Fruit fly (Drosophila melanogaster) whole organism, adult: ENCODE results near the gene CycT.

ENCODE experiments used
- CG11617 ChIP-seq: fragments of 200-800 bp; sonication (Bioruptor generic); optimal IDR thresholded peaks from 2 replicates; lab custom pipeline; 2017; ENCODE audit warnings: mild to moderate bottlenecking, missing biosample characterization, missing genetic modification reagents, missing genetic modification characterization
- CG12768 ChIP-seq: fragments of 200-800 bp; sonication (Bioruptor generic); optimal IDR thresholded peaks from 2 replicates; lab custom pipeline; 2017; ENCODE audit warnings: missing biosample characterization, missing genetic modification characterization, mild to moderate bottlenecking, moderate library complexity, missing genetic modification reagents
- CG14711 ChIP-seq: fragments of 200-800 bp; sonication (Bioruptor generic); optimal IDR thresholded peaks from 2 replicates; lab custom pipeline; 2018; ENCODE audit warnings: missing biosample characterization, mild to moderate bottlenecking, missing genetic modification characterization, moderate library complexity
- CG1620 ChIP-seq: fragments of 200-800 bp; sonication (Bioruptor generic); optimal IDR thresholded peaks from 2 replicates; lab custom pipeline; 2016; ENCODE audit warnings: missing biosample characterization, missing genetic modification characterization
- CG33017 ChIP-seq: fragments of 200-800 bp; sonication (Bioruptor generic); optimal IDR thresholded peaks from 2 replicates; lab custom pipeline; 2018; ENCODE audit warnings: missing biosample characterization, mild to moderate bottlenecking, missing genetic modification characterization, moderate library complexity
- CG5204 ChIP-seq: fragments of 200-800 bp; sonication (Bioruptor generic); optimal IDR thresholded peaks from 2 replicates; lab custom pipeline; 2016; ENCODE audit warnings: missing biosample characterization, missing genetic modification characterization
- CG7045 ChIP-seq: fragments of 200-800 bp; sonication (Bioruptor generic); optimal IDR thresholded peaks from 2 replicates; lab custom pipeline; 2017; ENCODE audit warnings: missing biosample characterization, mild to moderate bottlenecking, missing genetic modification characterization
- CG7101 ChIP-seq: fragments of 200-800 bp; sonication (Bioruptor generic); optimal IDR thresholded peaks from 2 replicates; lab custom pipeline; 2018; ENCODE audit warnings: missing biosample characterization, mild to moderate bottlenecking, missing genetic modification characterization, moderate library complexity
- Clk ChIP-seq: fragments of 200-800 bp; sonication (Bioruptor generic); optimal IDR thresholded peaks from 2 replicates; lab custom pipeline; 2017; ENCODE audit warnings: missing biosample characterization, missing genetic modification characterization
- Crg-1 ChIP-seq: fragments of 200-800 bp; sonication (Bioruptor generic); optimal IDR thresholded peaks from 2 replicates; lab custom pipeline; 2016; ENCODE audit warnings: missing biosample characterization, missing genetic modification characterization
- Hr96 ChIP-seq: fragments of 200-800 bp; sonication (Bioruptor generic); optimal IDR thresholded peaks from 2 replicates; lab custom pipeline; 2016; ENCODE audit warnings: missing biosample characterization, missing genetic modification characterization
- Mnt ChIP-seq: fragments of 200-800 bp; sonication (Bioruptor generic); optimal IDR thresholded peaks from 2 replicates; lab custom pipeline; 2016; ENCODE audit warnings: missing biosample characterization, mild to moderate bottlenecking, missing genetic modification characterization
- bab1 ChIP-seq: fragments of 200-800 bp; sonication (Bioruptor generic); optimal IDR thresholded peaks from 3 replicates; lab custom pipeline; 2019; ENCODE audit warnings: missing biosample characterization, mild to moderate bottlenecking, missing genetic modification characterization, moderate library complexity
- cic ChIP-seq: fragments of 200-800 bp; sonication (Bioruptor generic); optimal IDR thresholded peaks from 2 replicates; lab custom pipeline; 2017; ENCODE audit warnings: missing biosample characterization, mild to moderate bottlenecking, missing genetic modification characterization, moderate library complexity
- cnc ChIP-seq, 2 experiments: fragments of >200 bp; optimal IDR thresholded peaks; 2 replicates each; lab custom pipeline; 2017
- kay ChIP-seq: fragments of 200-800 bp; sonication (Bioruptor generic); peaks from one replicate; lab custom pipeline; 2016; ENCODE audit warnings: missing biosample characterization, missing genetic modification characterization, borderline replicate concordance
- ovo ChIP-seq: fragments of 200-800 bp; sonication (Bioruptor generic); optimal IDR thresholded peaks from 2 replicates; lab custom pipeline; 2016; ENCODE audit warnings: missing biosample characterization, missing genetic modification characterization
- pad ChIP-seq: fragments of 200-800 bp; sonication (Bioruptor generic); optimal IDR thresholded peaks from 3 replicates; lab custom pipeline; 2017; ENCODE audit warnings: missing biosample characterization, missing genetic modification characterization, mild to moderate bottlenecking, moderate library complexity, missing genetic modification reagents
- tj ChIP-seq: fragments of 200-800 bp; sonication (Bioruptor generic); optimal IDR thresholded peaks from 3 replicates; lab custom pipeline; 2017; ENCODE audit warnings: missing biosample characterization, mild to moderate bottlenecking, missing genetic modification characterization, moderate library complexity
- toe ChIP-seq: fragments of 200-800 bp; sonication (Bioruptor generic); optimal IDR thresholded peaks from 2 replicates; lab custom pipeline; 2016; ENCODE audit warnings: missing biosample characterization, missing genetic modification characterization

The CycT gene

DNA sequence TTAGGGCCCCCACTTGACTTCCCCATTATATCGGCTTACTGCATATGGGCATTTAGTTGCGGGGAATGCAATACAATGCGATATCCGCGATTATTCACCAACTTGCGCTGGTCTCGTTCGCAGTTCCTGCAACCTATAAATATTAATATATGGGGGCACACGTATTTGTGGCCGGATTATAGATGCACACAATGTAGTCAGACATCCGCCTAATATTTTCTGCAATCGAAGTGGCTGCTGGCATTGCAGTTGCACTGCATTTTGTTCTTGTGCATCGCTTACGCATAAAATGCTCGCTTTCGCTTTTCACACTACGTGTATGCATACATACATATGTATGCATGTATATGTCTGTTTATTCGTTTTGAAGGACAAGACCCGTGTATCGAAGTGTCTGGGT is 31.1 kb upstream of the CycT start:
- no peak for TF ChIP-seq CG12768 (GFP tag; lab: Kevin White, UChicago)
- TF ChIP-seq CG14711 (tag; lab: Kevin White, UChicago) = no peak

DNA sequence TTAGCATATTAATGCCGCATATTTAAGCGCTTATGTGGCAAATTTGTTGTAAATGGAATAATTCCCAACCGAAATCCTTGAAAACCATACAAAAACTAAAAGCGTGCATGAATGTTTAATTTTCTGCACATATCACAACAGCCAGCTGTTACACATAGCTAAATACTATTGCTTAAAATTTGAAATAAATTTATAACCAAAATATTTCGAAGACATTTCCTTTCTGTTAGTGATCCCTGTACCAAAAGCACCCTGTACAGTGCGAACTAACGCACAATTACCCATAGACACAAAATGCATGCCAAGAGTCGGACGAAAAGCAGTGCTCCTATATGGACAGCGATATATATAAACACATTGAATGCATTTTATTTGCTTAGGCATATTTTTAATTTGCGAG is 30.3 kb upstream of the CycT start:
- no peak for TF ChIP-seq Hr96 (GFP tag; lab: Kevin White, UChicago)
- TF ChIP-seq kay (GFP tag; lab: Kevin White, UChicago) = no peak
- no peak for TF ChIP-seq CG11617 (GFP tag; lab: Kevin White, UChicago)
- TF ChIP-seq bab1 (GFP tag; lab: Kevin White, UChicago) = no peak
- TF ChIP-seq ovo (GFP tag; lab: Kevin White, UChicago) = no peak
- no peak for TF ChIP-seq CG1620
- TF ChIP-seq cic (GFP tag; lab: Kevin White, UChicago) = no peak
- TF ChIP-seq Crg-1 (GFP tag; lab: Kevin White, UChicago) = no peak
- no peak for TF ChIP-seq Mnt (GFP tag; lab: Kevin White, UChicago)
- TF ChIP-seq CG7101 = no peak
- TF ChIP-seq cnc (optimal IDR thresholded peaks at IDR 0.05; lab: Kevin White, UChicago) = no peak
- no peak for TF ChIP-seq CG33017 (tag; lab: Kevin White, UChicago)
- no peak for TF ChIP-seq CG7045 (GFP tag; lab: Kevin White, UChicago)
- TF ChIP-seq CG5204 = no peak
- no peak for TF ChIP-seq toe
- TF ChIP-seq CG12768 (GFP tag; lab: Kevin White, UChicago) = no peak
- TF ChIP-seq CG14711 (tag; lab: Kevin White, UChicago) = no peak
- TF ChIP-seq Clk (GFP tag; lab: Kevin White, UChicago) = no peak
- TF ChIP-seq tj (GFP tag; lab: Kevin White, UChicago) = no peak
- no peak for TF ChIP-seq pad (GFP tag; lab: Kevin White, UChicago)

DNA sequence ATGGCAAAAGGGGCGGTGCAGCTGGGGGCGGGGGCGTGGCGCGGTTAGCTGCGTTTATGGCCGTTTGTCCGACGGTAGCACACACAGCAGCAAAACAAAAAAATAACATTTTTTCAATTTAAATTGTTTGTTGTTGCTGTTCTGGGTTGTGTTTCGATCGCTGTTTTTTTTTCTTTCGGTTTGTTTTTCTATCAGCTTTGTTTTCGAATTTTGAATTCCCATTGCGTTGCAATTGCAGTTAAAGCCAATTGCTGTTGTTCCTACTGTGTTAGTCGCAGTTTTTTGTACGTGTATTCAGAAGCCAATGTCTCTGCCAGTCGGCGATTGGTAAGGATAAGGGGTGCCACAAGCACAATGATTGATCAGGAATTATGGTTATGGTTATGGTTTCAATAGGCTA is 29.7 kb upstream of the CycT start:
- TF ChIP-seq Clk (GFP tag; lab: Kevin White, UChicago) (no peak), ovo (GFP tag; lab: Kevin White, UChicago) (no peak), CG14711 (tag; lab: Kevin White, UChicago) (no peak), pad (GFP tag; lab: Kevin White, UChicago) (no peak), CG33017 (tag; lab: Kevin White, UChicago) (no peak), CG12768 (GFP tag; lab: Kevin White, UChicago) (no peak), toe (no peak), CG1620 (no peak), Mnt (GFP tag; lab: Kevin White, UChicago) (no peak), tj (GFP tag; lab: Kevin White, UChicago) (no peak), bab1 (GFP tag; lab: Kevin White, UChicago) (no peak), CG11617 (GFP tag; lab: Kevin White, UChicago) (no peak), kay (GFP tag; lab: Kevin White, UChicago) (no peak), Crg-1 (GFP tag; lab: Kevin White, UChicago) (no peak)

DNA sequence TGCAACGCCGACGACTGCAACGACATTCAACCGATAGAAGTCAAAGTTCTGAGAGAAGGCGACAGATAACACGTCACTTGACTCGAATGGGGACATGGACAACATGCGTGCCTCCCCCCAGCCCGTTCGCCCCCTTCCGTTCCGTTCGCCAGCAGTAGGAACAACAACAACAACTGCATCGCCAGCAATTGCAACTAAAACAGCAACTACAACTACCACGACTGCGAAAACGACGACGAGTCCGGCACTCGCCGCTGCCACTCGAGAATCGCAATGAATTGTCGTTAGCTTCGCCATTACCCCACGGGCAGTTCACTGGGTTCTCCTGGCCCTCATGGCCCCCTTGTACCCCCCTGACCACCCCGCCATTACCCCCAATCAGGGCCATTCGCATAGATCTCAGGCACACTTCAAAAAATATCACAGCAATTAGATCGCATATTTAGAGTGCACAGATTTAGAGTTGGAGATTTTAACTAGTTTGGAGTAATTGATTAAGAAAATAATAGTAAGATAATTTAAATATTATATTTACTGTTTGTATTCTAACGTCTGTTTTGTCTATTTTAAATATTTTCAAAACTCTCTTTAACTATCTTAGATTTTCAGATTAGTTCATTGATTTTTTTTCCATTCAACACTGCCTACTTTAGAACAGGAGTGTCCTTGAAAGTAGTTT is 28.9 kb upstream of the CycT start:
- TF ChIP-seq CG12768 (GFP tag; lab: Kevin White, UChicago) (peak; percentile 14), CG33017 (tag; lab: Kevin White, UChicago) (no peak), CG7101 (no peak), kay (GFP tag; lab: Kevin White, UChicago) (no peak), pad (GFP tag; lab: Kevin White, UChicago) (no peak), tj (GFP tag; lab: Kevin White, UChicago) (peak; percentile 4), CG11617 (GFP tag; lab: Kevin White, UChicago) (no peak)

DNA sequence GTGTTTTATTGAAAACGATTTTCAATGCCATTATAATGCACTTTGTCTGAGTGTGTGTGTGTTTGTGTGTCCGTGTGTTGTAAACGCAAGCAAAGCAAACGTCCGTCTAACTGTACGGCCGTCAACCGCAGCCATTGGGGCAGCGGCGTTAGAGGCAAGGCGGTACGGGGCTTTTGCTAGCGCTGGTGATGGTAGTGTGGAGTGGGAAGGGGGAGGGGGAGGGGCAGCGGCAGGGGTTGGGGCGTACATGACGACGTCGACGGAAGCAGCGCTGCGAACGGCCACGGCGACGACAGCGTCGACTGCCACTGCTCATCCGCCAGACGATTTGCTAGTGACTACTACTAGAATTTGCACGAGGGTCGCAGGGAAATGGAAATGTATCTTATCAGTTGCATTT is 27.1 kb upstream of the CycT start:
- no peak for TF ChIP-seq Mnt (GFP tag; lab: Kevin White, UChicago)
- TF ChIP-seq CG5204 = no peak
- TF ChIP-seq CG11617 (GFP tag; lab: Kevin White, UChicago) = no peak
- no peak for TF ChIP-seq CG1620
- no peak for TF ChIP-seq CG14711 (tag; lab: Kevin White, UChicago)
- peak; percentile 81 for TF ChIP-seq CG12768 (GFP tag; lab: Kevin White, UChicago)
- no peak for TF ChIP-seq bab1 (GFP tag; lab: Kevin White, UChicago)
- peak; percentile 92 for TF ChIP-seq cic (GFP tag; lab: Kevin White, UChicago)
- no peak for TF ChIP-seq Clk (GFP tag; lab: Kevin White, UChicago)
- no peak for TF ChIP-seq CG33017 (tag; lab: Kevin White, UChicago)
- TF ChIP-seq pad (GFP tag; lab: Kevin White, UChicago) = peak; percentile 37
- TF ChIP-seq CG7045 (GFP tag; lab: Kevin White, UChicago) = no peak
- peak; percentile 62 for TF ChIP-seq tj (GFP tag; lab: Kevin White, UChicago)
- no peak for TF ChIP-seq kay (GFP tag; lab: Kevin White, UChicago)
- no peak for TF ChIP-seq Hr96 (GFP tag; lab: Kevin White, UChicago)
- TF ChIP-seq toe = no peak
- TF ChIP-seq CG7101 = no peak
- TF ChIP-seq ovo (GFP tag; lab: Kevin White, UChicago) = no peak
- TF ChIP-seq cnc (optimal IDR thresholded peaks at IDR 0.05; lab: Kevin White, UChicago) = no peak
- TF ChIP-seq Crg-1 (GFP tag; lab: Kevin White, UChicago) = no peak

DNA sequence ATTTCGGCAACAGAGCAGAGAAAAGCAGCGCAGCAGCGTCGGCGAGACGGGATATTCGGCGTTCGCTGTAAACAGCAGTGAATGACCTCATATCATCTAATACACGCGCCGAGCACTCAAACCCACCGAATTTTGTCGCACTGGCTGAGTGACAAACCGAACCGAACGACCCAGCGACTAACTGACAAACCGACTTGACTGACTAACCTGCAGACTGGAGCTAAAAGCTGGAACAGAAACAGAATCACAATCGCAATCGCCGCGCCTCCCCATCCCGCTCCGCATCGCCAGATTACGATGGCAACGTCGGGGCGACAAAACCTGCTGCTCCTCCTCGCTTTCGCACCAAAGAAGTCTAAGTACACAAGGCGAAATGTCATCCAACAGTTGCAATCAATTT is 22.0 kb upstream of the CycT start:
- TF ChIP-seq Crg-1 (GFP tag; lab: Kevin White, UChicago) = no peak
- no peak for TF ChIP-seq CG7045 (GFP tag; lab: Kevin White, UChicago)
- TF ChIP-seq toe = no peak
- TF ChIP-seq CG7101 = no peak
- no peak for TF ChIP-seq bab1 (GFP tag; lab: Kevin White, UChicago)
- TF ChIP-seq cnc (optimal IDR thresholded peaks at IDR 0.05; lab: Kevin White, UChicago) = no peak
- TF ChIP-seq Hr96 (GFP tag; lab: Kevin White, UChicago) = no peak
- no peak for TF ChIP-seq cic (GFP tag; lab: Kevin White, UChicago)
- no peak for TF ChIP-seq CG11617 (GFP tag; lab: Kevin White, UChicago)
- no peak for TF ChIP-seq CG14711 (tag; lab: Kevin White, UChicago)
- TF ChIP-seq CG12768 (GFP tag; lab: Kevin White, UChicago) = no peak
- TF ChIP-seq ovo (GFP tag; lab: Kevin White, UChicago) = no peak
- no peak for TF ChIP-seq pad (GFP tag; lab: Kevin White, UChicago)
